Fruit fly (Drosophila melanogaster) whole organism, embryonic: ENCODE results near the gene ATPsynepsilonL.

Experiments used
- B-H2 ChIP-seq: fragments of 200-800 bp; sonication (Bioruptor generic); optimal IDR thresholded peaks from 2 replicates; lab custom pipeline; 2018; ENCODE audit warnings: missing biosample characterization, mild to moderate bottlenecking, missing genetic modification characterization
- CG10147 ChIP-seq: fragments of 200-800 bp; sonication (Bioruptor generic); optimal IDR thresholded peaks from 2 replicates; lab custom pipeline; 2019; ENCODE audit warnings: missing biosample characterization, mild to moderate bottlenecking, missing genetic modification characterization, moderate library complexity
- CG10267 ChIP-seq: fragments of 200-800 bp; sonication (Bioruptor generic); optimal IDR thresholded peaks from 2 replicates; lab custom pipeline; 2018; ENCODE audit warnings: missing biosample characterization, mild to moderate bottlenecking, missing genetic modification characterization, moderate library complexity
- CG10321 ChIP-seq: fragments of 200-800 bp; sonication (Bioruptor generic); IDR thresholded peaks from 2 replicates; pipeline ENCODE4 v1.3.6; 2022; ENCODE audit warnings: missing biosample characterization, missing genetic modification characterization
- CG11085 ChIP-seq: fragments of 200-800 bp; sonication (Bioruptor generic); IDR thresholded peaks from 2 replicates; pipeline ENCODE4 v1.3.6; 2022; ENCODE audit warnings: missing biosample characterization, missing genetic modification characterization
- CG11093 ChIP-seq: fragments of 200-800 bp; sonication (Bioruptor generic); IDR thresholded peaks from 3 replicates; pipeline ENCODE4 v1.3.6; 2022; ENCODE audit warnings: missing biosample characterization, missing genetic modification characterization
- CG12071 ChIP-seq: fragments of 200-800 bp; sonication (Bioruptor generic); optimal IDR thresholded peaks from 3 replicates; lab custom pipeline; 2018; ENCODE audit warnings: missing biosample characterization, mild to moderate bottlenecking, missing genetic modification characterization
- CG13775 ChIP-seq: fragments of 200-800 bp; sonication (Bioruptor generic); optimal IDR thresholded peaks from 3 replicates; lab custom pipeline; 2017; ENCODE audit warnings: missing biosample characterization, mild to moderate bottlenecking, missing genetic modification characterization
- CG14014 ChIP-seq: fragments of 200-800 bp; sonication (Bioruptor generic); IDR thresholded peaks from 2 replicates; pipeline ENCODE4 v1.3.6; 2022; ENCODE audit warnings: missing biosample characterization, missing genetic modification characterization
- CG18262 ChIP-seq: fragments of 200-800 bp; optimal IDR thresholded peaks from 3 replicates; lab custom pipeline; 2019; ENCODE audit warnings: missing biosample characterization, mild to moderate bottlenecking, missing genetic modification characterization, moderate library complexity
- CG30403 ChIP-seq: fragments of 200-800 bp; sonication (Bioruptor generic); optimal IDR thresholded peaks from 3 replicates; lab custom pipeline; 2016; ENCODE audit warnings: missing biosample characterization, missing genetic modification characterization
- CG34376 ChIP-seq: fragments of 200-800 bp; sonication (Bioruptor generic); optimal IDR thresholded peaks from 2 replicates; lab custom pipeline; 2018; ENCODE audit warnings: missing biosample characterization, mild to moderate bottlenecking, missing genetic modification characterization
- CG5245 ChIP-seq: fragments of 200-800 bp; sonication (Bioruptor generic); optimal IDR thresholded peaks from 3 replicates; lab custom pipeline; 2016; ENCODE audit warnings: missing biosample characterization, missing genetic modification characterization
- CG6765 ChIP-seq: fragments of 200-800 bp; sonication (Bioruptor generic); optimal IDR thresholded peaks from 3 replicates; lab custom pipeline; 2017; ENCODE audit warnings: missing biosample characterization, mild to moderate bottlenecking, missing genetic modification characterization
- CG6813 ChIP-seq: fragments of 200-800 bp; sonication (Bioruptor generic); optimal IDR thresholded peaks from 2 replicates; lab custom pipeline; 2017; ENCODE audit warnings: missing biosample characterization, missing genetic modification characterization, mild to moderate bottlenecking, moderate library complexity, missing genetic modification reagents
- CoRest ChIP-seq: fragments of 200-800 bp; sonication (Bioruptor generic); optimal IDR thresholded peaks from 3 replicates; lab custom pipeline; 2018; ENCODE audit warnings: missing biosample characterization, mild to moderate bottlenecking, missing genetic modification characterization, moderate library complexity
- Dref ChIP-seq: fragments of 200-800 bp; sonication (Bioruptor generic); IDR thresholded peaks from 2 replicates; pipeline ENCODE4 v1.3.6; 2022; ENCODE audit warnings: missing biosample characterization, missing genetic modification characterization
- E2f2 ChIP-seq: fragments of 200-800 bp; sonication (Bioruptor generic); IDR thresholded peaks from 2 replicates; pipeline ENCODE4 v1.3.6; 2022; ENCODE audit warnings: missing biosample characterization, missing genetic modification characterization
- Ets97D ChIP-seq: fragments of 200-800 bp; sonication (Bioruptor generic); optimal IDR thresholded peaks from 3 replicates; lab custom pipeline; 2016; ENCODE audit warnings: missing biosample characterization, missing genetic modification characterization
- H2.0 ChIP-seq: fragments of 200-800 bp; sonication (Bioruptor generic); IDR thresholded peaks from 2 replicates; pipeline ENCODE4 v1.3.6; 2022; ENCODE audit warnings: missing biosample characterization, missing genetic modification characterization
- HHEX ChIP-seq: fragments of 200-800 bp; sonication (Bioruptor generic); optimal IDR thresholded peaks from 3 replicates; lab custom pipeline; 2017; ENCODE audit warnings: missing biosample characterization, mild to moderate bottlenecking, missing genetic modification characterization, missing genetic modification reagents
- Hey ChIP-seq: fragments of 200-800 bp; sonication (Bioruptor generic); optimal IDR thresholded peaks from 3 replicates; lab custom pipeline; 2018; ENCODE audit warnings: missing biosample characterization, mild to moderate bottlenecking, missing genetic modification characterization
- Hsf ChIP-seq: fragments of 200-800 bp; sonication (Bioruptor generic); optimal IDR thresholded peaks from 3 replicates; lab custom pipeline; 2016; ENCODE audit warnings: missing biosample characterization, missing genetic modification characterization
- NC2β ChIP-seq: fragments of 200-800 bp; sonication (Bioruptor generic); optimal IDR thresholded peaks from 2 replicates; lab custom pipeline; 2016; ENCODE audit warnings: missing biosample characterization, missing genetic modification characterization
- NFAT ChIP-seq: fragments of 200-800 bp; sonication (Bioruptor generic); IDR thresholded peaks from 2 replicates; pipeline ENCODE4 v1.3.6; 2022; ENCODE audit warnings: missing biosample characterization, missing genetic modification characterization
- Optix ChIP-seq: fragments of 200-800 bp; sonication (Bioruptor generic); IDR thresholded peaks from 3 replicates; pipeline ENCODE4 v1.3.6; 2022; ENCODE audit warnings: missing biosample characterization, missing genetic modification characterization
- Pdp1 ChIP-seq, 2 experiments: fragments of 200-800 bp; sonication (Bioruptor generic); optimal IDR thresholded peaks; 3 replicates each; lab custom pipeline; 2016; ENCODE audit warnings: missing biosample characterization in 2 of 2, missing genetic modification characterization in 2 of 2, mild to moderate bottlenecking in 1 of 2, moderate library complexity in 1 of 2
- Ptx1 ChIP-seq: fragments of 200-800 bp; sonication (Bioruptor generic); IDR thresholded peaks from 2 replicates; pipeline ENCODE4 v1.3.6; 2022; ENCODE audit warnings: missing biosample characterization, missing genetic modification characterization
- Trl ChIP-seq, 3 experiments: fragments of >200 bp in 2 of 3; fragments of 200-800 bp in 1 of 3; sonication (Bioruptor generic) in 1 of 3; optimal IDR thresholded peaks; 2 replicates in 1 of 3; 3 replicates in 2 of 3; lab custom pipeline; 2016 to 2017; ENCODE audit warnings: missing biosample characterization in 1 of 3, missing genetic modification characterization in 1 of 3
- ase ChIP-seq: fragments of 200-800 bp; sonication (Bioruptor generic); IDR thresholded peaks from 3 replicates; pipeline ENCODE4 v1.3.6; 2022; ENCODE audit warnings: missing biosample characterization, missing genetic modification characterization
- bab2 ChIP-seq: fragments of 200-800 bp; sonication (Bioruptor generic); optimal IDR thresholded peaks from 2 replicates; lab custom pipeline; 2016; ENCODE audit warnings: missing biosample characterization, missing genetic modification characterization
- bbx ChIP-seq: fragments of 200-800 bp; sonication (Bioruptor generic); IDR thresholded peaks from 2 replicates; pipeline ENCODE4 v1.3.6; 2022; ENCODE audit warnings: missing biosample characterization, missing genetic modification characterization; ENCODE audit not compliant: partially characterized antibody
- bcd ChIP-seq: fragments of 200-800 bp; sonication (Bioruptor generic); optimal IDR thresholded peaks from 2 replicates; lab custom pipeline; 2017; ENCODE audit warnings: missing biosample characterization, mild to moderate bottlenecking, missing genetic modification characterization
- bowl ChIP-seq: fragments of 200-800 bp; sonication (Bioruptor generic); IDR thresholded peaks from 2 replicates; pipeline ENCODE4 v1.3.6; 2022; ENCODE audit warnings: missing biosample characterization, missing genetic modification characterization
- bsh ChIP-seq, 2 experiments: fragments of 200-800 bp; sonication (Bioruptor generic); optimal IDR thresholded peaks; 2 replicates each; lab custom pipeline; 2017 to 2018; ENCODE audit warnings: mild to moderate bottlenecking in 2 of 2, missing biosample characterization in 2 of 2, missing genetic modification characterization in 2 of 2, moderate library complexity in 1 of 2
- chm ChIP-seq: fragments of 200-800 bp; sonication (Bioruptor generic); IDR thresholded peaks from 2 replicates; pipeline ENCODE4 v1.3.6; 2022; ENCODE audit warnings: missing biosample characterization, missing genetic modification characterization
- ci ChIP-seq: fragments of 200-800 bp; sonication (Bioruptor generic); IDR thresholded peaks from 3 replicates; pipeline ENCODE4 v1.3.6; 2022; ENCODE audit warnings: missing biosample characterization, missing genetic modification characterization
- crol ChIP-seq: fragments of 200-800 bp; sonication (Bioruptor generic); IDR thresholded peaks from 2 replicates; pipeline ENCODE4 v1.3.6; 2022; ENCODE audit warnings: missing biosample characterization, missing genetic modification characterization
- nerfin-2 ChIP-seq: fragments of 200-800 bp; sonication (Bioruptor generic); IDR thresholded peaks from 2 replicates; pipeline ENCODE4 v1.3.6; 2022; ENCODE audit warnings: missing biosample characterization, missing genetic modification characterization; ENCODE audit not compliant: partially characterized antibody
- onecut ChIP-seq: fragments of 200-800 bp; sonication (Bioruptor generic); IDR thresholded peaks from 2 replicates; pipeline ENCODE4 v1.3.6; 2022; ENCODE audit warnings: missing biosample characterization, missing genetic modification characterization
- pita ChIP-seq: fragments of 200-800 bp; sonication (Bioruptor generic); optimal IDR thresholded peaks from 2 replicates; lab custom pipeline; 2017; ENCODE audit warnings: missing biosample characterization, mild to moderate bottlenecking, missing genetic modification characterization
- pum ChIP-seq: fragments of 200-800 bp; sonication (Bioruptor generic); optimal IDR thresholded peaks from 2 replicates; lab custom pipeline; 2016; ENCODE audit warnings: missing biosample characterization, missing genetic modification characterization
- sd ChIP-seq: fragments of 200-800 bp; sonication (Bioruptor generic); optimal IDR thresholded peaks from 3 replicates; lab custom pipeline; 2018; ENCODE audit warnings: missing biosample characterization, mild to moderate bottlenecking, missing genetic modification characterization, moderate library complexity
- stc ChIP-seq: fragments of 200-800 bp; sonication (Bioruptor generic); IDR thresholded peaks from 2 replicates; pipeline ENCODE4 v1.3.6; 2022; ENCODE audit warnings: missing biosample characterization, missing genetic modification characterization
- tgo ChIP-seq: fragments of 200-800 bp; sonication (Bioruptor generic); IDR thresholded peaks from 3 replicates; pipeline ENCODE4 v1.3.6; 2022; ENCODE audit warnings: missing biosample characterization, missing genetic modification characterization
- ttk ChIP-seq: fragments of 200-800 bp; sonication (Bioruptor generic); IDR thresholded peaks from 2 replicates; pipeline ENCODE4 v2.1.2; 2022; ENCODE audit warnings: missing biosample characterization, missing genetic modification characterization
- wor ChIP-seq: fragments of 200-800 bp; sonication (Bioruptor generic); IDR thresholded peaks from 2 replicates; pipeline ENCODE4 v1.3.6; 2022; ENCODE audit warnings: missing biosample characterization, missing genetic modification characterization
- zfh1 ChIP-seq: fragments of 200-800 bp; sonication (Bioruptor generic); IDR thresholded peaks from 3 replicates; pipeline ENCODE4 v1.3.6; 2022; ENCODE audit warnings: missing biosample characterization, missing genetic modification characterization

Gene ATPsynepsilonL

dm6 chr3R:10100498-10101196, 20.9 kb upstream of the ATPsynepsilonL start (continued):
- 0 out of 2 replicates have a peak, but pooled peaks have one; percentile 17 for TF ChIP-seq H2.0 (GFP tag; lab: Robert Waterston, UW)
- TF ChIP-seq CG10267 = no peak
- peak; percentile 47 for TF ChIP-seq pita (GFP tag; lab: Kevin White, UChicago)
- TF ChIP-seq stc (GFP tag; lab: Robert Waterston, UW) = peak; percentile 63; the same call in 1 of the 2 replicates
- TF ChIP-seq ci (GFP tag; lab: Robert Waterston, UW) = peak; percentile 81
- no peak for TF ChIP-seq CG34376
- TF ChIP-seq NC2β = peak; percentile 34
- TF ChIP-seq B-H2 (GFP tag; lab: Kevin White, UChicago) = peak; percentile 81
- TF ChIP-seq Ets97D (GFP tag; lab: Kevin White, UChicago) = peak; percentile 28
- 0 out of 2 replicates have a peak, but pooled peaks have one; percentile 58 for TF ChIP-seq bowl
- TF ChIP-seq CG12071 (GFP tag; lab: Kevin White, UChicago) = peak; percentile 36
- TF ChIP-seq Pdp1 (GFP tag; optimal IDR thresholded peaks at IDR 0.05; lab: Kevin White, UChicago) = peak; percentile 13 to 19
- TF ChIP-seq nerfin-2 (GFP tag; lab: Robert Waterston, UW) = peak; percentile 29; the same call in 1 of the 2 replicates
- TF ChIP-seq CG30403 = peak; percentile 18
- peak; percentile 8 for TF ChIP-seq CG10147 (GFP tag; lab: Kevin White, UChicago)
- TF ChIP-seq chm (GFP tag; lab: Robert Waterston, UW) = 0 out of 2 replicates have a peak, but pooled peaks have one; percentile 59
- TF ChIP-seq HHEX (GFP tag; lab: Kevin White, UChicago) = peak; percentile 28
- peak; percentile 32; the same call in 1 of the 2 replicates for TF ChIP-seq onecut (GFP tag; lab: Robert Waterston, UW)
- no peak for TF ChIP-seq Dref (GFP tag; lab: Robert Waterston, UW)
- TF ChIP-seq wor = no peak
- peak; percentile 45; the same call in 1 of the 3 replicates for TF ChIP-seq ase (GFP tag; lab: Robert Waterston, UW)
- TF ChIP-seq CG11093 (GFP tag; lab: Robert Waterston, UW) = 0 out of 3 replicates have a peak, but pooled peaks have one; percentile 50
- TF ChIP-seq CG5245 = peak; percentile 5
- peak; percentile 52 for TF ChIP-seq bcd
- TF ChIP-seq Hsf (GFP tag; lab: Kevin White, UChicago) = no peak
- peak; percentile 66 for TF ChIP-seq sd (tag; lab: Kevin White, UChicago)
- peak; percentile 54 for TF ChIP-seq NFAT (GFP tag; lab: Robert Waterston, UW)
- peak; percentile 47; the same call in 1 of the 3 replicates for TF ChIP-seq Optix (GFP tag; lab: Robert Waterston, UW)
- TF ChIP-seq ttk = 0 out of 2 replicates have a peak, but pooled peaks have one; percentile 21
- no peak for TF ChIP-seq CG6813
- TF ChIP-seq bbx (GFP tag; lab: Robert Waterston, UW) = peak; percentile 35; the same call in 1 of the 2 replicates
- peak; percentile 16; the same call in 1 of the 2 replicates for TF ChIP-seq CG11085 (GFP tag; lab: Robert Waterston, UW)
- TF ChIP-seq Hey (tag; lab: Kevin White, UChicago) = no peak
- TF ChIP-seq bsh (GFP tag; optimal IDR thresholded peaks at IDR 0.05; lab: Kevin White, UChicago) = peak in 1 of 2 experiments; percentile 11
- no peak for TF ChIP-seq pum (GFP tag; lab: Kevin White, UChicago)
- peak; percentile 40; the same call in 1 of the 2 replicates for TF ChIP-seq CG14014
- TF ChIP-seq tgo (GFP tag; lab: Robert Waterston, UW) = peak; percentile 43; the same call in 1 of the 3 replicates
- TF ChIP-seq CG10321 = 0 out of 2 replicates have a peak, but pooled peaks have one; percentile 33
- peak; percentile 33 for TF ChIP-seq CoRest (tag; lab: Kevin White, UChicago)
- TF ChIP-seq bab2 (GFP tag; lab: Kevin White, UChicago) = peak; percentile 21
- peak; percentile 16 for TF ChIP-seq CG13775 (GFP tag; lab: Kevin White, UChicago)
- no peak for TF ChIP-seq CG6765 (GFP tag; lab: Kevin White, UChicago)
- peak; percentile 4 for TF ChIP-seq CG18262
- TF ChIP-seq zfh1 (GFP tag; lab: Robert Waterston, UW) = 0 out of 3 replicates have a peak, but pooled peaks have one; percentile 55
- TF ChIP-seq Trl (optimal IDR thresholded peaks at IDR 0.05; lab: Kevin White, UChicago) = no peak
- TF ChIP-seq Trl (GFP tag; optimal IDR thresholded peaks at IDR 0.05; lab: Kevin White, UChicago) = peak; percentile 52
- TF ChIP-seq Ptx1 (GFP tag; lab: Robert Waterston, UW) = peak; percentile 59
- peak; percentile 98 for TF ChIP-seq crol (GFP tag; lab: Robert Waterston, UW)
- peak; percentile 27; the same call in 1 of the 2 replicates for TF ChIP-seq E2f2 (GFP tag; lab: Robert Waterston, UW)
